Worm (Caenorhabditis elegans): ENCODE results near the gene K02F3.12.

K02F3.12 gene

ce11 chrIII:900134-900533 lies 43.8 kb downstream of the K02F3.12 start:
- no peak for TF ChIP-seq ham-2 (GFP tag; optimal IDR thresholded peaks at IDR 0.05)
- TF ChIP-seq sem-2 (GFP tag; optimal IDR thresholded peaks at IDR 0.05), result no peak
- no peak for TF ChIP-seq lin-32 (GFP tag; optimal IDR thresholded peaks at IDR 0.05)
- no peak for TF ChIP-seq unc-62 (GFP tag; optimal IDR thresholded peaks at IDR 0.05)
- TF ChIP-seq unc-39 (tag; optimal IDR thresholded peaks at IDR 0.05), result no peak
- no peak for TF ChIP-seq elt-3 (tag; optimal IDR thresholded peaks at IDR 0.05)
- no peak for TF ChIP-seq tbx-8 (GFP tag; optimal IDR thresholded peaks at IDR 0.05)
- TF ChIP-seq mep-1 (tag; optimal IDR thresholded peaks at IDR 0.05), result no peak
- TF ChIP-seq lin-13 (tag; optimal IDR thresholded peaks at IDR 0.05), result no peak
- TF ChIP-seq pha-4 (tag; optimal IDR thresholded peaks at IDR 0.05), result no peak
- no peak for TF ChIP-seq ztf-11 (tag; optimal IDR thresholded peaks at IDR 0.05)
- no peak for TF ChIP-seq lsy-2 (tag; optimal IDR thresholded peaks at IDR 0.05)
- no peak for TF ChIP-seq bed-3 (GFP tag; optimal IDR thresholded peaks at IDR 0.05)
- TF ChIP-seq ceh-39 (tag; optimal IDR thresholded peaks at IDR 0.05), result no peak
- TF ChIP-seq nhr-28 (tag; optimal IDR thresholded peaks at IDR 0.05), result no peak
- TF ChIP-seq ceh-43 (GFP tag; optimal IDR thresholded peaks at IDR 0.05), result no peak
- no peak for TF ChIP-seq cnd-1 (tag; optimal IDR thresholded peaks at IDR 0.05)
- no peak for TF ChIP-seq sptf-1 (tag; optimal IDR thresholded peaks at IDR 0.05)
- no peak for TF ChIP-seq snpc-4 (tag; optimal IDR thresholded peaks at IDR 0.05)

ce11 chrIII:901148-901547 lies 44.8 kb downstream of the K02F3.12 start, which contains the start of gene sucl-2:
sucl-2 (minus strand) TSS chrIII:901412.
- TF ChIP-seq unc-120 (tag; optimal IDR thresholded peaks at IDR 0.05; ENCODE audit: poor library complexity, severe bottlenecking) (no peak), snpc-4 (tag; optimal IDR thresholded peaks at IDR 0.05) (no peak), M03D4.4 (tag; optimal IDR thresholded peaks at IDR 0.05) (no peak), nhr-28 (tag; optimal IDR thresholded peaks at IDR 0.05) (no peak), unc-62 (GFP tag; optimal IDR thresholded peaks at IDR 0.05) (no peak), drap-1 (GFP tag; optimal IDR thresholded peaks at IDR 0.05) (no peak), lsy-2 (tag; optimal IDR thresholded peaks at IDR 0.05) (no peak), ceh-83 (GFP tag; optimal IDR thresholded peaks at IDR 0.05) (no peak), nhr-76 (tag; optimal IDR thresholded peaks at IDR 0.05) (no peak), nhr-12 (tag; optimal IDR thresholded peaks at IDR 0.05) (no peak), mab-5 (tag; optimal IDR thresholded peaks at IDR 0.05) (no peak), ceh-43 (GFP tag; optimal IDR thresholded peaks at IDR 0.05) (no peak), unc-39 (tag; optimal IDR thresholded peaks at IDR 0.05) (no peak)

ce11 chrIII:901600-902250 lies 45.4 kb downstream of the K02F3.12 start:
- no peak for TF ChIP-seq ceh-43 (GFP tag; optimal IDR thresholded peaks at IDR 0.05)
- TF ChIP-seq sem-2 (GFP tag; optimal IDR thresholded peaks at IDR 0.05), result no peak
- no peak for TF ChIP-seq lsy-2 (tag; optimal IDR thresholded peaks at IDR 0.05)
- TF ChIP-seq snpc-4 (tag; optimal IDR thresholded peaks at IDR 0.05), result no peak
- TF ChIP-seq mep-1 (tag; optimal IDR thresholded peaks at IDR 0.05), result no peak
- TF ChIP-seq unc-39 (tag; optimal IDR thresholded peaks at IDR 0.05), result no peak
- TF ChIP-seq mab-5 (tag; optimal IDR thresholded peaks at IDR 0.05), result no peak
- TF ChIP-seq flh-1 (GFP tag; optimal IDR thresholded peaks at IDR 0.05), result no peak
- no peak for TF ChIP-seq nhr-237 (tag; optimal IDR thresholded peaks at IDR 0.05)
- TF ChIP-seq cnd-1 (tag; optimal IDR thresholded peaks at IDR 0.05), result no peak
- TF ChIP-seq zip-8 (tag; optimal IDR thresholded peaks at IDR 0.05), result no peak
- no peak for TF ChIP-seq bed-3 (GFP tag; optimal IDR thresholded peaks at IDR 0.05)

DNA sequence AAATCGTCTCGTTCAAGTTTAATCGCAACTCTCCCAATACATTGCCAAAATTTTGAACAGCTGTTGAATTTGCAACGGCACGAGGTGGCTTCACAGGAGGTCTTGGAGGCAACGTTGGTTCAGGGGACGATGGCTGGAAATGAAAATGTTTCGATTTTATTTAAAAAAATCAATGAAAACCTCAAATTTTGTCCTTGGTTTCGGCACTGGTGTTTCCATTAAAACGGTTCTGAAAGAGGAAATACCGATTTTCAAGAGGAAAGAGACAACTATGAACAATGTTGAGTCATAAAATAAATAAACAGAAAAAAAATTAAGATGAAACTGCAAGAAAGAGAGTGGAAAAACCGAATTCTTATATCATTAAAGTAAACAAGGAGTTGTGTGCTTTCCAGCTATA lies 51.0 kb downstream of the K02F3.12 start, which contains the start of gene F23H11.4:
Gene F23H11.4 (minus strand): TSS at position 229 of the 400 bp plus-strand sequence.
- TF ChIP-seq unc-120 (tag; optimal IDR thresholded peaks at IDR 0.05; ENCODE audit: poor library complexity, severe bottlenecking), result no peak
- TF ChIP-seq M03D4.4 (tag; optimal IDR thresholded peaks at IDR 0.05), result no peak
- TF ChIP-seq sem-2 (GFP tag; optimal IDR thresholded peaks at IDR 0.05), result no peak
- no peak for TF ChIP-seq ces-1 (GFP tag; optimal IDR thresholded peaks at IDR 0.05)
- no peak for TF ChIP-seq mab-5 (tag; optimal IDR thresholded peaks at IDR 0.05)
- TF ChIP-seq blmp-1 (tag; optimal IDR thresholded peaks at IDR 0.05), result no peak
- no peak for TF ChIP-seq nhr-2 (tag; optimal IDR thresholded peaks at IDR 0.05)
- no peak for TF ChIP-seq ham-2 (GFP tag; optimal IDR thresholded peaks at IDR 0.05)
- no peak for TF ChIP-seq tbx-8 (GFP tag; optimal IDR thresholded peaks at IDR 0.05)
- no peak for TF ChIP-seq drap-1 (GFP tag; optimal IDR thresholded peaks at IDR 0.05)
- no peak for TF ChIP-seq elt-1 (tag; optimal IDR thresholded peaks at IDR 0.05; ENCODE audit: borderline replicate concordance, insufficient read depth)
- TF ChIP-seq ceh-83 (GFP tag; optimal IDR thresholded peaks at IDR 0.05), result no peak
- TF ChIP-seq nhr-237 (tag; optimal IDR thresholded peaks at IDR 0.05), result no peak
- TF ChIP-seq sptf-1 (tag; optimal IDR thresholded peaks at IDR 0.05), result no peak
- TF ChIP-seq mls-2 (tag; optimal IDR thresholded peaks at IDR 0.05), result no peak
- TF ChIP-seq lin-13 (tag; optimal IDR thresholded peaks at IDR 0.05), result no peak
- TF ChIP-seq unc-39 (tag; optimal IDR thresholded peaks at IDR 0.05), result no peak
